Worm (Caenorhabditis elegans) whole organism, mixed stage, embryonic: ENCODE measurements around the gene pho-5.

Experiments used
- ces-1 ChIP-seq: fragments of 150-350 bp; optimal IDR thresholded peaks from 2 replicates; lab custom pipeline; 2014; ENCODE audit warnings: missing biosample characterization, missing genetic modification reagents, missing genetic modification characterization
- cnd-1 ChIP-seq: fragments of 200-800 bp; sonication (Bioruptor generic); optimal IDR thresholded peaks from 2 replicates; lab custom pipeline; 2018; ENCODE audit warnings: mild to moderate bottlenecking, missing genetic modification characterization, missing compliant biosample characterization
- drap-1 ChIP-seq: fragments of 200-800 bp; sonication (Bioruptor generic); optimal IDR thresholded peaks from 3 replicates; lab custom pipeline; 2018; ENCODE audit warnings: mild to moderate bottlenecking, missing genetic modification characterization, missing compliant biosample characterization
- elt-1 ChIP-seq: sonication (generic microtip); optimal IDR thresholded peaks from 2 replicates; lab custom pipeline; 2017; ENCODE audit warnings: missing genetic modification characterization, mild to moderate bottlenecking, missing compliant biosample characterization, antibody characterized with exemption, moderate library complexity, borderline replicate concordance; ENCODE audit not compliant: insufficient read depth
- mep-1 ChIP-seq: fragments of 150-350 bp; optimal IDR thresholded peaks from 2 replicates; lab custom pipeline; 2017; ENCODE audit warnings: missing biosample characterization, missing genetic modification reagents, missing genetic modification characterization, inconsistent platforms

- TF ChIP-seq mep-1 (tag; lab: Kevin White, UChicago) (no peak), ces-1 (no peak), elt-1 (tag; lab: Kevin White, UChicago) (no peak), cnd-1 (no peak), drap-1 (no peak)
These were observed 26.8 kb downstream of the pho-5 start, which contains the start of gene B0361.4 for ce11 chrIII:7258931-7259330.
